Fruit fly (Drosophila melanogaster) whole organism, wandering third instar larva: ENCODE results near the gene CG34148.
A peak's percentile ranks its signal among the peaks of the same experiment; 100 is the strongest.

ENCODE experiments used
- Abd-B ChIP-seq: fragments of >200 bp; optimal IDR thresholded peaks from 2 replicates; lab custom pipeline; 2017; ENCODE audit warnings: missing biosample characterization, missing genetic modification characterization
- CG32264 ChIP-seq: fragments of 200-800 bp; sonication (Bioruptor generic); optimal IDR thresholded peaks from 2 replicates; lab custom pipeline; 2016; ENCODE audit warnings: missing biosample characterization, missing genetic modification characterization
- CG9705 ChIP-seq: fragments of 200-800 bp; sonication (Bioruptor generic); optimal IDR thresholded peaks from 2 replicates; lab custom pipeline; 2018; ENCODE audit warnings: missing biosample characterization, mild to moderate bottlenecking, missing genetic modification characterization
- CrebA ChIP-seq: fragments of 200-800 bp; sonication (Bioruptor generic); optimal IDR thresholded peaks from 2 replicates; lab custom pipeline; 2016; ENCODE audit warnings: missing biosample characterization, mild to moderate bottlenecking, missing genetic modification characterization, borderline replicate concordance
- Dfd ChIP-seq: fragments of >200 bp; optimal IDR thresholded peaks from 2 replicates; lab custom pipeline; 2017; ENCODE audit warnings: missing biosample characterization, missing genetic modification characterization
- Dif ChIP-seq: fragments of 200-275, 200-300 bp; sonication (Bioruptor generic); optimal IDR thresholded peaks from 2 replicates; lab custom pipeline; 2018; ENCODE audit warnings: missing biosample characterization, missing genetic modification characterization; ENCODE audit not compliant: partially characterized antibody
- GATAd ChIP-seq: sonication (Bioruptor generic); optimal IDR thresholded peaks from 2 replicates; lab custom pipeline; 2016; ENCODE audit warnings: missing biosample characterization, missing genetic modification characterization
- HLH106 ChIP-seq: fragments of 200-800 bp; optimal IDR thresholded peaks from 3 replicates; lab custom pipeline; 2019; ENCODE audit warnings: missing biosample characterization, mild to moderate bottlenecking, missing genetic modification characterization, moderate library complexity
- Hnf4 ChIP-seq: fragments of 200-800 bp; sonication (Bioruptor generic); optimal IDR thresholded peaks from 2 replicates; lab custom pipeline; 2016; ENCODE audit warnings: missing biosample characterization, mild to moderate bottlenecking, missing genetic modification characterization
- Hr78 ChIP-seq: fragments of >200 bp; optimal IDR thresholded peaks from 2 replicates; lab custom pipeline; 2017; ENCODE audit warnings: missing biosample characterization, missing genetic modification characterization
- Hr83 ChIP-seq: fragments of 200-300 bp; sonication (Bioruptor generic); optimal IDR thresholded peaks from 2 replicates; lab custom pipeline; 2016; ENCODE audit warnings: missing biosample characterization, mild to moderate bottlenecking, missing genetic modification characterization, moderate library complexity; ENCODE audit not compliant: poor library complexity, severe bottlenecking
- Jra ChIP-seq: sonication (Bioruptor generic); optimal IDR thresholded peaks from 2 replicates; lab custom pipeline; 2016; ENCODE audit warnings: missing biosample characterization, missing genetic modification characterization
- Mio ChIP-seq: sonication (Bioruptor generic); optimal IDR thresholded peaks from 2 replicates; lab custom pipeline; 2016; ENCODE audit warnings: missing biosample characterization, missing genetic modification characterization
- Myc ChIP-seq: fragments of >200 bp; optimal IDR thresholded peaks from 2 replicates; lab custom pipeline; 2017
- N ChIP-seq: fragments of >200 bp; optimal IDR thresholded peaks from 2 replicates; lab custom pipeline; 2018; ENCODE audit warnings: missing biosample characterization, missing external identifiers, missing genetic modification characterization
- OdsH ChIP-seq: fragments of 200-800 bp; sonication (Bioruptor generic); optimal IDR thresholded peaks from 2 replicates; lab custom pipeline; 2016; ENCODE audit warnings: missing biosample characterization, mild to moderate bottlenecking, missing genetic modification characterization
- Rel ChIP-seq, 2 experiments: fragments of 200-800 bp; sonication (Bioruptor generic) in 1 of 2; optimal IDR thresholded peaks; 2 replicates in 1 of 2; 3 replicates in 1 of 2; lab custom pipeline; 2016 to 2019; ENCODE audit warnings: mild to moderate bottlenecking in 2 of 2, missing biosample characterization in 2 of 2, missing genetic modification characterization in 2 of 2, moderate library complexity in 1 of 2
- Sp1 ChIP-seq: fragments of 200-800 bp; sonication (Bioruptor generic); optimal IDR thresholded peaks from 3 replicates; lab custom pipeline; 2019; ENCODE audit warnings: missing biosample characterization, mild to moderate bottlenecking, missing genetic modification characterization, moderate library complexity
- Vsx2 ChIP-seq: fragments of 200-300, 225-300 bp; sonication (Bioruptor generic); optimal IDR thresholded peaks from 2 replicates; lab custom pipeline; 2018; ENCODE audit warnings: missing biosample characterization, missing genetic modification characterization; ENCODE audit not compliant: partially characterized antibody
- br ChIP-seq: fragments of 200-800 bp; sonication (Bioruptor generic); optimal IDR thresholded peaks from 2 replicates; lab custom pipeline; 2016; ENCODE audit warnings: missing biosample characterization, missing genetic modification characterization
- brk ChIP-seq: fragments of 200-800 bp; sonication (Bioruptor generic); optimal IDR thresholded peaks from 2 replicates; lab custom pipeline; 2016; ENCODE audit warnings: missing biosample characterization, mild to moderate bottlenecking, missing genetic modification characterization
- dl ChIP-seq, 2 experiments: fragments of 175-275, 200-275 bp in 1 of 2; fragments of 200-275 bp in 1 of 2; sonication (Bioruptor generic); optimal IDR thresholded peaks; lab custom pipeline; 2018; ENCODE audit warnings: mild to moderate bottlenecking in 2 of 2, missing biosample characterization in 2 of 2, missing genetic modification characterization in 2 of 2, moderate library complexity in 2 of 2; ENCODE audit not compliant: partially characterized antibody in 2 of 2, insufficient read depth in 1 of 2
- dmrt93B ChIP-seq: fragments of 200-800 bp; sonication (Bioruptor generic); optimal IDR thresholded peaks from 2 replicates; lab custom pipeline; 2018; ENCODE audit warnings: missing biosample characterization, mild to moderate bottlenecking, missing genetic modification characterization
- dsf ChIP-seq: sonication (Bioruptor generic); optimal IDR thresholded peaks from 2 replicates; lab custom pipeline; 2016; ENCODE audit warnings: missing biosample characterization, missing genetic modification characterization, borderline replicate concordance
- ey ChIP-seq: fragments of 200-800 bp; sonication (Bioruptor generic); optimal IDR thresholded peaks from 2 replicates; lab custom pipeline; 2016; ENCODE audit warnings: missing biosample characterization, missing genetic modification characterization
- foxo ChIP-seq, 2 experiments: fragments of 200-800 bp; sonication (Bioruptor generic); optimal IDR thresholded peaks; 2 replicates in 1 of 2; 3 replicates in 1 of 2; lab custom pipeline; 2016 to 2017; ENCODE audit warnings: missing biosample characterization in 2 of 2, missing genetic modification characterization in 2 of 2
- fru ChIP-seq: fragments of 200-800 bp; sonication (Bioruptor generic); optimal IDR thresholded peaks from 3 replicates; lab custom pipeline; 2016; ENCODE audit warnings: missing biosample characterization, mild to moderate bottlenecking, missing genetic modification characterization
- h ChIP-seq: fragments of 200-800 bp; sonication (Bioruptor generic); optimal IDR thresholded peaks from 3 replicates; lab custom pipeline; 2016; ENCODE audit warnings: missing biosample characterization, mild to moderate bottlenecking, missing genetic modification characterization
- lola ChIP-seq: fragments of >200 bp; optimal IDR thresholded peaks from 2 replicates; lab custom pipeline; 2017; ENCODE audit warnings: missing biosample characterization, missing genetic modification characterization
- psq ChIP-seq: fragments of 200-800 bp; sonication (Bioruptor generic); optimal IDR thresholded peaks from 3 replicates; lab custom pipeline; 2017; ENCODE audit warnings: missing biosample characterization, mild to moderate bottlenecking, missing genetic modification characterization, moderate library complexity
- rgr ChIP-seq: fragments of 200-800 bp; sonication (Bioruptor generic); optimal IDR thresholded peaks from 3 replicates; lab custom pipeline; 2016; ENCODE audit warnings: missing biosample characterization, mild to moderate bottlenecking, missing genetic modification characterization
- sage ChIP-seq: fragments of 200-800 bp; sonication (Bioruptor generic); optimal IDR thresholded peaks from 2 replicates; lab custom pipeline; 2016; ENCODE audit warnings: missing biosample characterization, mild to moderate bottlenecking, missing genetic modification characterization
- sv ChIP-seq: fragments of 200-800 bp; sonication (Bioruptor generic); optimal IDR thresholded peaks from 3 replicates; lab custom pipeline; 2016; ENCODE audit warnings: missing biosample characterization, missing genetic modification characterization
- tai ChIP-seq: sonication (Bioruptor generic); optimal IDR thresholded peaks from 2 replicates; lab custom pipeline; 2016; ENCODE audit warnings: missing biosample characterization, missing genetic modification characterization
- usp ChIP-seq: fragments of >200 bp; optimal IDR thresholded peaks from 2 replicates; lab custom pipeline; 2017; ENCODE audit warnings: missing biosample characterization, missing genetic modification characterization
- woc ChIP-seq: sonication (Bioruptor generic); optimal IDR thresholded peaks from 2 replicates; lab custom pipeline; 2016; ENCODE audit warnings: missing biosample characterization, mild to moderate bottlenecking, missing genetic modification characterization

CG34148 gene

DNA sequence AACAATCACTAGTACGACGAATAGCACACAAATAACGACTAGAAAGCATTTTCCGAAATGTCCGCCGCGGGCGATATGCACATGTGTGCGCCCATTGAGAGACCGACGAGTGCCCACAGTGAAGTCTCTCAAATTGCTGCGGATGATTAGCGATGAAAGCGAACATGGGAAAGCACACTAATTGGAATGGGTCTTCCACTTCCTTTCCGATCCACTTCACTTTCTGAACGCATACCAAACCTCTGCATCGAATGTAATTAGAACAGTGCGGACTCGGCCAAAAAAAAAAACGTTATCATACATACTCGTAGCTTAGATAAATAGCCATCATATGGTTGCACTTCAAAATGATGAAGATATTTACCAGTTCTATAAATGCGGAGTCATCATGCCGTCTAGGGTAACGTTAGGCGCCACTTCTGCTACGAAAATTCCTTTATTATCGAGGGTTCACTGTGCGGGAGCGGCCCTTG, 28.5 kb downstream of the CG34148 start:
- TF ChIP-seq CG9705 (GFP tag; lab: Kevin White, UChicago) (no peak), tai (no peak), h (GFP tag; lab: Kevin White, UChicago) (peak; percentile 51), GATAd (no peak), lola (GFP tag; lab: Kevin White, UChicago) (no peak), Sp1 (no peak), psq (GFP tag; lab: Kevin White, UChicago) (peak; percentile 26), Rel (GFP tag; optimal IDR thresholded peaks at IDR 0.05; lab: Kevin White, UChicago) (no peak), Rel (tag; optimal IDR thresholded peaks at IDR 0.05; lab: Kevin White, UChicago) (peak; percentile 91), dmrt93B (peak; percentile 24), ey (GFP tag; lab: Kevin White, UChicago) (peak; percentile 51), foxo (GFP tag; optimal IDR thresholded peaks at IDR 0.05; lab: Kevin White, UChicago) (peak in 1 of 2 experiments; percentile 23), fru (GFP tag; lab: Kevin White, UChicago) (peak; percentile 29), HLH106 (tag; lab: Kevin White, UChicago) (peak; percentile 3), rgr (GFP tag; lab: Kevin White, UChicago) (peak; percentile 20), usp (GFP tag; lab: Kevin White, UChicago) (no peak), dl (GFP tag; optimal IDR thresholded peaks at IDR 0.05; lab: Kevin White, UChicago; ENCODE audit: insufficient read depth in 1 of 2, partially characterized antibody in 2 of 2) (no peak), woc (GFP tag; lab: Kevin White, UChicago) (peak; percentile 26), brk (GFP tag; lab: Kevin White, UChicago) (no peak), CrebA (GFP tag; lab: Kevin White, UChicago) (no peak), Jra (GFP tag; lab: Kevin White, UChicago) (no peak), OdsH (GFP tag; lab: Kevin White, UChicago) (peak; percentile 0), Hr83 (GFP tag; lab: Kevin White, UChicago) (no peak), Mio (no peak), br (peak; percentile 40), Myc (no peak)

DNA sequence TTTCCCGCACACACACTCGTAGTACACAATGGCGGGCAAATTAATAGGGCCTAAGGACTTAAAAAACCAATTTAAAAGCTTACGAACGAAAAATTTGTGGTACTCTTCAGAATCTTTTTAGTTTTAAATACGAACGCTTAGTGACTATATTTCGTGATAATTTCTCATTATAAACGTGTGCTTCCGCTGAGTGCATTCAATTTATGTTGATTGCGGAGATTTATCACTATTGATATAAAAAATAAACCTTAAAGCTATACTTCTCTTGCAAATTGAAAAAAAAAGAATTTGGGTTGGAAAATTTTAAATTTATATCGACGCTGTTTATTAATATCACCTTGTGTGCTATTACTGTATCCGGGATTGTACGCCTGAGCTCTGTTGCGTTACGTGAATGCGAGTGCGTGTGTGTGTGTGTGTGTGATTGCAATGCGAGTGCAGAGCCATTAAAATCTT, 29.5 kb downstream of the CG34148 start:
- TF ChIP-seq Rel (GFP tag; optimal IDR thresholded peaks at IDR 0.05; lab: Kevin White, UChicago) (peak; percentile 73), Rel (tag; optimal IDR thresholded peaks at IDR 0.05; lab: Kevin White, UChicago) (peak; percentile 74), br (peak; percentile 95), foxo (GFP tag; optimal IDR thresholded peaks at IDR 0.05; lab: Kevin White, UChicago) (peak; percentile 87 to 97), fru (GFP tag; lab: Kevin White, UChicago) (peak; percentile 98), Mio (no peak), dmrt93B (peak; percentile 95), GATAd (no peak), CG32264 (GFP tag; lab: Kevin White, UChicago) (peak; percentile 93), sv (GFP tag; lab: Kevin White, UChicago) (peak; percentile 31), psq (GFP tag; lab: Kevin White, UChicago) (peak; percentile 93), Hr83 (GFP tag; lab: Kevin White, UChicago) (no peak), Vsx2 (GFP tag; lab: Kevin White, UChicago) (no peak), HLH106 (tag; lab: Kevin White, UChicago) (peak; percentile 95), dl (GFP tag; optimal IDR thresholded peaks at IDR 0.05; lab: Kevin White, UChicago; ENCODE audit: insufficient read depth in 1 of 2, partially characterized antibody in 2 of 2) (no peak), h (GFP tag; lab: Kevin White, UChicago) (peak; percentile 96), dsf (GFP tag; lab: Kevin White, UChicago) (peak; percentile 71), N (GFP tag; lab: Kevin White, UChicago) (no peak), OdsH (GFP tag; lab: Kevin White, UChicago) (peak; percentile 97), woc (GFP tag; lab: Kevin White, UChicago) (peak; percentile 97), Jra (GFP tag; lab: Kevin White, UChicago) (peak; percentile 90), Hr78 (GFP tag; lab: Kevin White, UChicago) (no peak), sage (GFP tag; lab: Kevin White, UChicago) (peak; percentile 87), CG9705 (GFP tag; lab: Kevin White, UChicago) (peak; percentile 91), rgr (GFP tag; lab: Kevin White, UChicago) (peak; percentile 94), ey (GFP tag; lab: Kevin White, UChicago) (peak; percentile 95), Dif (no peak), tai (peak; percentile 82), Abd-B (GFP tag; lab: Kevin White, UChicago) (no peak), CrebA (GFP tag; lab: Kevin White, UChicago) (no peak), Sp1 (peak; percentile 96), Hnf4 (GFP tag; lab: Kevin White, UChicago) (peak; percentile 89), brk (GFP tag; lab: Kevin White, UChicago) (peak; percentile 82), Dfd (GFP tag; lab: Kevin White, UChicago) (peak; percentile 87)
